Fruit fly (Drosophila melanogaster): ENCODE measurements around the gene CG7382.
A peak's percentile ranks its signal among the peaks of the same experiment; 100 is the strongest.

Gene CG7382

dm6 chr2L:5567103-5567502 is 47.4 kb upstream of the CG7382 start (continued):
- TF ChIP-seq CG6813 (GFP tag; optimal IDR thresholded peaks at IDR 0.05) (no peak), Bteb2 (GFP tag; optimal IDR thresholded peaks at IDR 0.05) (no peak), Meics (GFP tag; optimal IDR thresholded peaks at IDR 0.05) (no peak), cwo (GFP tag; optimal IDR thresholded peaks at IDR 0.05) (no peak), Doc3 (GFP tag; IDR thresholded peaks at IDR 0.05; ENCODE audit: partially characterized antibody) (no peak)

- peak; percentile 23 for TF ChIP-seq twi (tag; optimal IDR thresholded peaks at IDR 0.05)
- peak; percentile 64 for TF ChIP-seq CG18262 (tag; optimal IDR thresholded peaks at IDR 0.05)
- peak; percentile 25 for TF ChIP-seq CG8924 (tag; optimal IDR thresholded peaks at IDR 0.05)
- TF ChIP-seq CoRest (tag; optimal IDR thresholded peaks at IDR 0.05), result peak; percentile 36
- TF ChIP-seq bsh (GFP tag; optimal IDR thresholded peaks at IDR 0.05), result peak in 1 of 2 experiments; percentile 40
- TF ChIP-seq D19A (tag; optimal IDR thresholded peaks at IDR 0.05), result peak; percentile 94
- TF ChIP-seq CG12769 (tag; optimal IDR thresholded peaks at IDR 0.05), result peak; percentile 2
- TF ChIP-seq CG11723 (GFP tag; optimal IDR thresholded peaks at IDR 0.05), result no peak
- no peak for TF ChIP-seq CG14667 (GFP tag; IDR thresholded peaks at IDR 0.05)
- peak; percentile 43 for TF ChIP-seq Sox102F (GFP tag; optimal IDR thresholded peaks at IDR 0.05)
- peak; percentile 26; the same call in 1 of the 3 replicates for TF ChIP-seq row (GFP tag; IDR thresholded peaks at IDR 0.05)
- TF ChIP-seq CG7556 (GFP tag; optimal IDR thresholded peaks at IDR 0.05), result peak; percentile 12
- TF ChIP-seq CG12391 (tag; optimal IDR thresholded peaks at IDR 0.05), result peak; percentile 8
- TF ChIP-seq CG7839 (tag; optimal IDR thresholded peaks at IDR 0.05), result peak; percentile 26
- TF ChIP-seq Med (GFP tag), result peak; percentile 43
- peak; percentile 42 for TF ChIP-seq CG10979 (tag; optimal IDR thresholded peaks at IDR 0.05)
- no peak for TF ChIP-seq CG6683 (GFP tag; optimal IDR thresholded peaks at IDR 0.05)
- peak; percentile 3 to 5 for TF ChIP-seq Trl (optimal IDR thresholded peaks at IDR 0.05)
- TF ChIP-seq Trl (GFP tag; optimal IDR thresholded peaks at IDR 0.05), result no peak
- TF ChIP-seq CG13424 (tag; optimal IDR thresholded peaks at IDR 0.05), result peak; percentile 52
- no peak for TF ChIP-seq Optix (GFP tag; IDR thresholded peaks at IDR 0.05)
- peak; percentile 4; the same call in 1 of the 2 replicates for TF ChIP-seq CG31441 (GFP tag; IDR thresholded peaks at IDR 0.05)
- peak; percentile 8 for TF ChIP-seq CG17829 (tag; optimal IDR thresholded peaks at IDR 0.05)
- TF ChIP-seq nmo (GFP tag; optimal IDR thresholded peaks at IDR 0.05), result peak; percentile 39
- TF ChIP-seq ci (GFP tag; IDR thresholded peaks at IDR 0.05), result no peak
- TF ChIP-seq dmrt99B (tag; optimal IDR thresholded peaks at IDR 0.05), result peak; percentile 56
- TF ChIP-seq Ssrp (tag; optimal IDR thresholded peaks at IDR 0.05), result peak; percentile 19
- TF ChIP-seq sd (tag; optimal IDR thresholded peaks at IDR 0.05), result peak; percentile 16
- TF ChIP-seq grau (tag; optimal IDR thresholded peaks at IDR 0.05), result peak; percentile 40
- no peak for TF ChIP-seq CG33213 (GFP tag; optimal IDR thresholded peaks at IDR 0.05)
- peak; percentile 54 for TF ChIP-seq CG2712 (tag; optimal IDR thresholded peaks at IDR 0.05)
- TF ChIP-seq wor (GFP tag; IDR thresholded peaks at IDR 0.05), result no peak
- TF ChIP-seq phol (tag; optimal IDR thresholded peaks at IDR 0.05), result peak; percentile 45
- peak; percentile 34 for TF ChIP-seq CG10543 (GFP tag; optimal IDR thresholded peaks at IDR 0.05)
- TF ChIP-seq rib (GFP tag; IDR thresholded peaks at IDR 0.05), result no peak
- TF ChIP-seq pros (GFP tag; optimal IDR thresholded peaks at IDR 0.05), result no peak
Measured at dm6 chr2L:5558809-5559392, 39.2 kb upstream of the CG7382 start, which contains the start of gene GluRIIB. Gene GluRIIB (plus strand): TSS chr2L:5559342.

Measured in whole organism, embryonic.